Worm (Caenorhabditis elegans) whole organism, young adult: ENCODE results near the gene wee-1.3.

ENCODE experiments used
- B0019.2 ChIP-seq: fragments of 200-800 bp; sonication (Bioruptor generic); conservative IDR thresholded peaks from 2 replicates; pipeline ENCODE4 v1.3.6; 2022; ENCODE audit warnings: missing genetic modification reagents, missing genetic modification characterization, missing compliant biosample characterization
- B0035.1 ChIP-seq: sonication (generic microtip); optimal IDR thresholded peaks from 2 replicates; lab custom pipeline; 2016; ENCODE audit warnings: missing genetic modification characterization, mild to moderate bottlenecking, missing compliant biosample characterization, missing genotype, missing genetic modification reagents
- F22D6.2 ChIP-seq: sonication (generic microtip); optimal IDR thresholded peaks from 2 replicates; lab custom pipeline; 2016; ENCODE audit warnings: mild to moderate bottlenecking, missing genetic modification characterization, missing compliant biosample characterization
- F52B5.7 ChIP-seq: sonication (generic microtip); optimal IDR thresholded peaks from 2 replicates; lab custom pipeline; 2016; ENCODE audit warnings: mild to moderate bottlenecking, missing genetic modification characterization, missing compliant biosample characterization
- F57A8.1 ChIP-seq: fragments of 200-800 bp; sonication (Bioruptor generic); optimal IDR thresholded peaks from 2 replicates; lab custom pipeline; 2018; ENCODE audit warnings: mild to moderate bottlenecking, missing genetic modification characterization, moderate library complexity, missing compliant biosample characterization
- T26A5.8 ChIP-seq: sonication (generic microtip); optimal IDR thresholded peaks from 2 replicates; lab custom pipeline; 2016; ENCODE audit warnings: missing genetic modification characterization, missing compliant biosample characterization
- Y53F4B.3 ChIP-seq: fragments of 200-800 bp; sonication (Bioruptor generic); IDR thresholded peaks from 2 replicates; pipeline ENCODE4 v1.3.6; 2022; ENCODE audit warnings: missing genetic modification reagents, missing genetic modification characterization, missing compliant biosample characterization
- Y53G8AR.9 ChIP-seq: fragments of 200-800 bp; sonication (Bioruptor generic); conservative IDR thresholded peaks from 2 replicates; pipeline ENCODE4 v1.3.6; 2022; ENCODE audit warnings: missing genetic modification reagents, missing genetic modification characterization, missing compliant biosample characterization
- ama-1 ChIP-seq, 3 experiments: fragments of 150-350 bp in 1 of 3; sonication (generic microtip) in 2 of 3; optimal IDR thresholded peaks; 2 replicates each; lab custom pipeline; 2014 to 2018; ENCODE audit warnings: missing biosample characterization in 2 of 3, missing genetic modification characterization in 2 of 3, missing genetic modification reagents in 2 of 3
- attf-3 ChIP-seq: fragments of 200-800 bp; sonication (Bioruptor generic); conservative IDR thresholded peaks from 2 replicates; pipeline ENCODE4 v1.3.6; 2022; ENCODE audit warnings: missing genetic modification reagents, missing genetic modification characterization, missing compliant biosample characterization
- attf-6 ChIP-seq: fragments of 200-800 bp; sonication (Bioruptor generic); IDR thresholded peaks from 2 replicates; pipeline ENCODE4 v1.3.6; 2022; ENCODE audit warnings: missing genetic modification reagents, missing genetic modification characterization, missing compliant biosample characterization
- ceh-27 ChIP-seq: fragments of 200-800 bp; sonication (Bioruptor generic); optimal IDR thresholded peaks from 2 replicates; lab custom pipeline; 2018; ENCODE audit warnings: mild to moderate bottlenecking, missing genetic modification characterization, moderate library complexity, missing compliant biosample characterization
- ceh-58 ChIP-seq: fragments of 200-800 bp; sonication (Bioruptor generic); IDR thresholded peaks from 2 replicates; pipeline ENCODE4 v1.3.6; 2022; ENCODE audit warnings: missing genetic modification characterization, missing compliant biosample characterization
- dox-1 ChIP-seq: fragments of 200-800 bp; sonication (Bioruptor generic); IDR thresholded peaks from 2 replicates; pipeline ENCODE4 v1.3.6; 2022; ENCODE audit warnings: missing genetic modification reagents, missing genetic modification characterization, missing compliant biosample characterization
- ets-4 ChIP-seq: fragments of 200-800 bp; sonication (Bioruptor generic); optimal IDR thresholded peaks from 2 replicates; lab custom pipeline; 2018; ENCODE audit warnings: mild to moderate bottlenecking, missing genetic modification characterization, missing compliant biosample characterization
- hmg-1.2 ChIP-seq: fragments of 200-800 bp; sonication (Bioruptor generic); IDR thresholded peaks from 2 replicates; pipeline ENCODE4 v1.3.6; 2022; ENCODE audit warnings: missing genetic modification reagents, missing genetic modification characterization, missing compliant biosample characterization
- hmg-20 ChIP-seq: fragments of 200-800 bp; sonication (Bioruptor generic); IDR thresholded peaks from 2 replicates; pipeline ENCODE4 v1.3.6; 2022; ENCODE audit warnings: missing genetic modification reagents, missing genetic modification characterization, missing compliant biosample characterization
- lir-1 ChIP-seq: fragments of 200-800 bp; sonication (Bioruptor generic); conservative IDR thresholded peaks from 2 replicates; pipeline ENCODE4 v1.3.6; 2022; ENCODE audit warnings: missing genetic modification reagents, missing genetic modification characterization, missing compliant biosample characterization
- lsl-1 ChIP-seq: fragments of 200-800 bp; sonication (Bioruptor generic); optimal IDR thresholded peaks from 2 replicates; lab custom pipeline; 2018; ENCODE audit warnings: mild to moderate bottlenecking, missing genetic modification characterization, moderate library complexity, missing compliant biosample characterization
- lsy-27 ChIP-seq: sonication (generic microtip); optimal IDR thresholded peaks from 2 replicates; lab custom pipeline; 2017; ENCODE audit warnings: missing genetic modification characterization, mild to moderate bottlenecking, missing compliant biosample characterization, antibody characterized with exemption, missing genotype, borderline replicate concordance; ENCODE audit not compliant: insufficient read depth
- madf-10 ChIP-seq: sonication (generic microtip); optimal IDR thresholded peaks from 2 replicates; lab custom pipeline; 2016; ENCODE audit warnings: mild to moderate bottlenecking, missing genetic modification characterization, missing compliant biosample characterization
- madf-3 ChIP-seq: fragments of 200-800 bp; sonication (Bioruptor generic); IDR thresholded peaks from 2 replicates; pipeline ENCODE4 v1.3.6; 2022; ENCODE audit warnings: missing genetic modification reagents, missing genetic modification characterization, missing compliant biosample characterization
- madf-8 ChIP-seq: fragments of 200-800 bp; sonication (Bioruptor generic); conservative IDR thresholded peaks from 2 replicates; pipeline ENCODE4 v1.3.6; 2022; ENCODE audit warnings: missing genetic modification reagents, missing genetic modification characterization, missing compliant biosample characterization
- mel-28 ChIP-seq: sonication (generic microtip); optimal IDR thresholded peaks from 2 replicates; lab custom pipeline; 2016; ENCODE audit warnings: borderline replicate concordance, mild to moderate bottlenecking, missing genetic modification characterization, missing compliant biosample characterization
- nfya-2 ChIP-seq: fragments of 200-800 bp; sonication (Bioruptor generic); IDR thresholded peaks from 2 replicates; pipeline ENCODE4 v1.3.6; 2022; ENCODE audit warnings: missing genetic modification reagents, missing genetic modification characterization, missing compliant biosample characterization
- nfyb-1 ChIP-seq: fragments of 200-800 bp; sonication (Bioruptor generic); IDR thresholded peaks from 2 replicates; pipeline ENCODE4 v1.3.6; 2022; ENCODE audit warnings: missing genetic modification reagents, missing genetic modification characterization, missing compliant biosample characterization
- nhr-179 ChIP-seq: sonication (generic microtip); optimal IDR thresholded peaks from 2 replicates; lab custom pipeline; 2016; ENCODE audit warnings: mild to moderate bottlenecking, missing genetic modification characterization, missing compliant biosample characterization
- nhr-27 ChIP-seq: fragments of 200-800 bp; sonication (Bioruptor generic); optimal IDR thresholded peaks from 2 replicates; lab custom pipeline; 2018; ENCODE audit warnings: mild to moderate bottlenecking, missing genetic modification characterization, moderate library complexity, missing compliant biosample characterization
- nhr-90 ChIP-seq: sonication (generic microtip); optimal IDR thresholded peaks from 2 replicates; lab custom pipeline; 2016; ENCODE audit warnings: missing genotype, mild to moderate bottlenecking, missing genetic modification characterization, missing compliant biosample characterization
- rec-8 ChIP-seq, 2 experiments: sonication (generic microtip); optimal IDR thresholded peaks; 2 replicates each; lab custom pipeline; 2016; ENCODE audit warnings: mild to moderate bottlenecking in 2 of 2, missing genetic modification characterization in 2 of 2, missing genetic modification reagents in 2 of 2, missing genotype in 2 of 2, missing biosample characterization in 1 of 2, missing compliant biosample characterization in 1 of 2, moderate library complexity in 1 of 2
- snpc-1.3 ChIP-seq: sonication (generic microtip); optimal IDR thresholded peaks from 2 replicates; lab custom pipeline; 2017; ENCODE audit warnings: missing genetic modification characterization, mild to moderate bottlenecking, missing compliant biosample characterization, antibody characterized with exemption, moderate library complexity, missing genotype, missing genetic modification reagents; ENCODE audit not compliant: insufficient read depth
- snpc-4 ChIP-seq, 5 experiments: fragments of 150-350 bp in 1 of 5; sonication (generic microtip) in 4 of 5; optimal IDR thresholded peaks; 2 replicates each; lab custom pipeline; 2014 to 2018; ENCODE audit warnings: missing genetic modification characterization in 5 of 5, missing biosample characterization in 3 of 5, antibody characterized with exemption in 2 of 5, mild to moderate bottlenecking in 2 of 5, missing compliant biosample characterization in 2 of 5, missing genotype in 2 of 5, moderate library complexity in 2 of 5, missing genetic modification reagents in 1 of 5
- tlf-1 ChIP-seq: fragments of 200-800 bp; sonication (Bioruptor generic); optimal IDR thresholded peaks from 2 replicates; lab custom pipeline; 2018; ENCODE audit warnings: mild to moderate bottlenecking, missing genetic modification characterization, missing compliant biosample characterization
- xnd-1 ChIP-seq: sonication (generic microtip); optimal IDR thresholded peaks from 2 replicates; lab custom pipeline; 2016; ENCODE audit warnings: missing genotype, missing genetic modification reagents, missing genetic modification characterization, missing compliant biosample characterization
- zim-3 ChIP-seq: sonication (generic microtip); optimal IDR thresholded peaks from 2 replicates; lab custom pipeline; 2017; ENCODE audit warnings: mild to moderate bottlenecking, missing genetic modification characterization, moderate library complexity, missing compliant biosample characterization
- ztf-25 ChIP-seq: fragments of 200-800 bp; sonication (Bioruptor generic); IDR thresholded peaks from 2 replicates; pipeline ENCODE4 v1.3.6; 2022; ENCODE audit warnings: missing genetic modification reagents, missing genetic modification characterization, missing compliant biosample characterization
- ztf-26 ChIP-seq: sonication (generic microtip); optimal IDR thresholded peaks from 2 replicates; lab custom pipeline; 2017; ENCODE audit warnings: missing genetic modification characterization, missing compliant biosample characterization
- ztf-28 ChIP-seq: fragments of 200-800 bp; sonication (Bioruptor generic); IDR thresholded peaks from 2 replicates; pipeline ENCODE4 v1.3.6; 2022; ENCODE audit warnings: missing genetic modification reagents, missing genetic modification characterization, missing compliant biosample characterization

Gene wee-1.3

ce11 chrII:9671308-9671707 lies 45.0 kb downstream of the wee-1.3 start, which contains the start of gene ZK1320.7:
Gene ZK1320.7 (plus strand): TSS chrII:9671608.
- TF ChIP-seq snpc-1.3 (tag; lab: Kevin White, UChicago) (no peak), lir-1 (GFP tag; lab: Robert Waterston, UW) (no peak), lsy-27 (tag; lab: Kevin White, UChicago) (no peak), xnd-1 (tag; lab: Kevin White, UChicago) (no peak), nfyb-1 (GFP tag; lab: Robert Waterston, UW) (no peak), B0019.2 (GFP tag; lab: Robert Waterston, UW) (no peak), snpc-4 (GFP tag; optimal IDR thresholded peaks at IDR 0.05; lab: Kevin White, UChicago) (no peak), snpc-4 (tag; optimal IDR thresholded peaks at IDR 0.05; lab: Kevin White, UChicago) (no peak), mel-28 (tag; lab: Kevin White, UChicago) (no peak), nhr-179 (tag; lab: Kevin White, UChicago) (no peak), ceh-58 (GFP tag; lab: Robert Waterston, UW) (no peak), F22D6.2 (tag; lab: Kevin White, UChicago) (no peak), B0035.1 (tag; lab: Kevin White, UChicago) (no peak), F52B5.7 (tag; lab: Kevin White, UChicago) (no peak), Y53F4B.3 (GFP tag; lab: Robert Waterston, UW) (no peak)

- no peak for TF ChIP-seq xnd-1 (tag; lab: Kevin White, UChicago)
- no peak for TF ChIP-seq dox-1 (GFP tag; lab: Robert Waterston, UW)
- peak; percentile 16; the same call in 1 of the 2 replicates for TF ChIP-seq hmg-1.2
- no peak for TF ChIP-seq ceh-27
- TF ChIP-seq ztf-26 (tag; lab: Kevin White, UChicago): no peak
- no peak for TF ChIP-seq zim-3 (tag; lab: Kevin White, UChicago)
- no peak for TF ChIP-seq attf-6 (GFP tag; lab: Robert Waterston, UW)
- TF ChIP-seq rec-8 (tag; optimal IDR thresholded peaks at IDR 0.05; lab: Kevin White, UChicago): no peak
- TF ChIP-seq ama-1 (optimal IDR thresholded peaks at IDR 0.05; lab: Kevin White, UChicago): no peak
- TF ChIP-seq ama-1 (GFP tag; optimal IDR thresholded peaks at IDR 0.05; lab: Kevin White, UChicago): no peak
- no peak for TF ChIP-seq ztf-28 (GFP tag; lab: Robert Waterston, UW)
- TF ChIP-seq ztf-25 (GFP tag; lab: Robert Waterston, UW): no peak
- peak; percentile 73 for TF ChIP-seq lsl-1 (GFP tag; lab: Kevin White, UChicago)
- TF ChIP-seq attf-3: peak; percentile 95
- no peak for TF ChIP-seq nfya-2 (GFP tag; lab: Robert Waterston, UW)
- no peak for TF ChIP-seq nhr-90 (tag; lab: Kevin White, UChicago)
- TF ChIP-seq madf-3: no peak
- TF ChIP-seq F57A8.1 (GFP tag; lab: Kevin White, UChicago): no peak
These were observed 47.3 kb downstream of the wee-1.3 start, which contains the start of gene taf-8 for ce11 chrII:9668959-9669358. Gene taf-8 (plus strand): TSS chrII:9669318.

DNA sequence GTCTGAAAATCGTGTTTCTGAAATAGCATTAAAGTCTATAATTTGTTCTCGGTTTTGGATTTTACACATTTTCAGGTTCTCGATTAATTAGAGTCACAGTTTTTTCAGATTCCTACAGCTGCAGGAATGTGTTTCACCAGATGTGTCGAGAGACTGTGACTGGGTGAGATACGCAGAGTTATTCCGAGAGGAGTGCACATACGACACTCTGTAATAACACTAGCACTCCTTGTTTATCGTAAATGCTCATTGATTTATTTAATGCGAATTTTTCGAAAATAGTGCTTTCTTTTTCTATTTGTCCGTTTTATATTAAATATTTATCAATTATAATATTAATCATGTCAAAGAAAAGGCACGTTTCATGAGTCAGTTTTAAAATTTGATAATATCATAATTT lies 48.9 kb downstream of the wee-1.3 start, which contains the start of gene ZK1320.11:
Gene ZK1320.11, plus strand, starts transcription at position 243 of the 400 bp plus-strand sequence.
- TF ChIP-seq attf-3: 0 out of 2 replicates have a peak, but pooled peaks have one; percentile 11
- no peak for TF ChIP-seq tlf-1 (GFP tag; lab: Kevin White, UChicago)
- TF ChIP-seq hmg-1.2: peak; percentile 88

- no peak for TF ChIP-seq ztf-26 (tag; lab: Kevin White, UChicago)
- TF ChIP-seq hmg-20 (GFP tag; lab: Robert Waterston, UW): no peak
- TF ChIP-seq nhr-27 (tag; lab: Kevin White, UChicago): no peak
- no peak for TF ChIP-seq madf-10
- no peak for TF ChIP-seq T26A5.8 (tag; lab: Kevin White, UChicago)
- no peak for TF ChIP-seq ets-4 (GFP tag; lab: Kevin White, UChicago)
- no peak for TF ChIP-seq Y53G8AR.9 (GFP tag; lab: Robert Waterston, UW)
- no peak for TF ChIP-seq madf-8 (GFP tag; lab: Robert Waterston, UW)
These were observed 50.7 kb downstream of the wee-1.3 start, which contains the start of gene ZK1320.5 for ce11 chrII:9665577-9665976. Gene ZK1320.5 (minus strand): TSS chrII:9665677.
